Fruit fly (Drosophila melanogaster): ENCODE results near the gene Papst2.

Gene Papst2

dm6 chr3L:17012017-17012719 is 30.4 kb upstream of the Papst2 start, which contains the start of gene CG3764 (continued):
- TF ChIP-seq Fer1 (GFP tag; optimal IDR thresholded peaks at IDR 0.05) (peak; percentile 90), lmd (GFP tag; IDR thresholded peaks at IDR 0.05) (peak; percentile 45; the same call in 1 of the 2 replicates), bigmax (GFP tag; optimal IDR thresholded peaks at IDR 0.05) (peak; percentile 70), slp2 (GFP tag; optimal IDR thresholded peaks at IDR 0.05) (peak; percentile 59), MESR4 (GFP tag; optimal IDR thresholded peaks at IDR 0.05) (peak; percentile 77), CG1024 (GFP tag; IDR thresholded peaks at IDR 0.05) (peak; percentile 68; the same call in 1 of the 2 replicates), TFAM (GFP tag; optimal IDR thresholded peaks at IDR 0.05) (peak; percentile 71), sqz (GFP tag; optimal IDR thresholded peaks at IDR 0.05) (peak; percentile 87), fru (optimal IDR thresholded peaks at IDR 0.05) (no peak), Max (GFP tag; optimal IDR thresholded peaks at IDR 0.05) (peak; percentile 72), odd (GFP tag; optimal IDR thresholded peaks at IDR 0.05) (peak; percentile 89), BEAF-32 (GFP tag; optimal IDR thresholded peaks at IDR 0.05) (peak; percentile 46), CG12391 (tag; optimal IDR thresholded peaks at IDR 0.05) (peak; percentile 58), CG15269 (tag; optimal IDR thresholded peaks at IDR 0.05) (peak; percentile 73), CG10959 (GFP tag; IDR thresholded peaks at IDR 0.05) (peak; percentile 25; the same call in 1 of the 2 replicates), CG15479 (GFP tag; optimal IDR thresholded peaks at IDR 0.05) (no peak), CG14050 (GFP tag; IDR thresholded peaks at IDR 0.05) (peak; percentile 41; the same call in 1 of the 3 replicates), CG18764 (GFP tag; optimal IDR thresholded peaks at IDR 0.05) (peak; percentile 71), Sox102F (GFP tag; optimal IDR thresholded peaks at IDR 0.05) (peak; percentile 46), CG18599 (GFP tag; optimal IDR thresholded peaks at IDR 0.05) (peak; percentile 76), CG9797 (GFP tag; optimal IDR thresholded peaks at IDR 0.05) (peak; percentile 74), p53 (GFP tag; optimal IDR thresholded peaks at IDR 0.05) (peak; percentile 77), sens-2 (GFP tag; IDR thresholded peaks at IDR 0.05) (peak; percentile 46; the same call in 1 of the 2 replicates), wdn (GFP tag; IDR thresholded peaks at IDR 0.05) (peak; percentile 34; the same call in 1 of the 2 replicates), chinmo (GFP tag; IDR thresholded peaks at IDR 0.05; ENCODE audit: partially characterized antibody) (peak; percentile 99), Six4 (GFP tag; optimal IDR thresholded peaks at IDR 0.05) (peak; percentile 52), CG7963 (GFP tag; IDR thresholded peaks at IDR 0.05; ENCODE audit: partially characterized antibody) (no peak), ATbp (GFP tag; optimal IDR thresholded peaks at IDR 0.05) (peak; percentile 91), Blimp-1 (GFP tag; optimal IDR thresholded peaks at IDR 0.05) (peak; percentile 56), seq (GFP tag; IDR thresholded peaks at IDR 0.05) (peak; percentile 85), CG34422 (GFP tag; IDR thresholded peaks at IDR 0.05) (peak; percentile 83), nerfin-1 (tag; optimal IDR thresholded peaks at IDR 0.05) (peak; percentile 80), Antp (GFP tag; optimal IDR thresholded peaks at IDR 0.05) (peak; percentile 63), CG1233 (GFP tag; optimal IDR thresholded peaks at IDR 0.05) (peak; percentile 89), cad (GFP tag; optimal IDR thresholded peaks at IDR 0.05) (no peak), sr (GFP tag; IDR thresholded peaks at IDR 0.05) (peak; percentile 65; the same call in 1 of the 3 replicates), CG10267 (tag; optimal IDR thresholded peaks at IDR 0.05) (peak; percentile 75), CG14441 (GFP tag; IDR thresholded peaks at IDR 0.05) (peak; percentile 66), Bteb2 (GFP tag; optimal IDR thresholded peaks at IDR 0.05) (peak; percentile 32), ci (GFP tag; IDR thresholded peaks at IDR 0.05) (peak; percentile 93), Nf-YA (GFP tag; IDR thresholded peaks at IDR 0.05) (0 out of 2 replicates have a peak, but pooled peaks have one; percentile 37), CG14860 (GFP tag; IDR thresholded peaks at IDR 0.05; ENCODE audit: partially characterized antibody) (no peak), hkb (optimal IDR thresholded peaks at IDR 0.05) (no peak), hkb (GFP tag; IDR thresholded peaks at IDR 0.05) (peak; percentile 70), dysf (GFP tag; IDR thresholded peaks at IDR 0.05) (peak; percentile 61; the same call in 2 of the 3 replicates), crol (GFP tag; IDR thresholded peaks at IDR 0.05) (no peak), Hr51 (GFP tag; optimal IDR thresholded peaks at IDR 0.05) (peak; percentile 55 to 75), Fer3 (tag; optimal IDR thresholded peaks at IDR 0.05) (peak; percentile 69), ac (GFP tag; optimal IDR thresholded peaks at IDR 0.05) (peak; percentile 69)

Data from whole organism, embryonic.